Worm (Caenorhabditis elegans) whole organism, mixed stage, embryonic: Measurements from ENCODE around the gene glb-3.

Source experiments
- unc-39 ChIP-seq: fragments of 150-350 bp; optimal IDR thresholded peaks from 2 replicates; lab custom pipeline; 2014; ENCODE audit warnings: missing biosample characterization, missing genetic modification characterization
- unc-62 ChIP-seq: fragments of 150-350 bp; optimal IDR thresholded peaks from 2 replicates; lab custom pipeline; 2014; ENCODE audit warnings: missing biosample characterization, missing genetic modification reagents, missing genetic modification characterization

ce11 chrV:11141179-11141578 lies 6.8 kb downstream of the glb-3 start, which contains the start of gene folt-1:
- TF ChIP-seq unc-62 (GFP tag; lab: Kevin White, UChicago) = no peak
- TF ChIP-seq unc-39 (tag; lab: Kevin White, UChicago) = no peak
